Worm (Caenorhabditis elegans): ENCODE results near the gene ZC477.4.

ZC477.4 gene

ce11 chrIV:7144670-7145257, 46.2 kb upstream of the ZC477.4 start, which contains the start of gene hecd-1 (continued):
- TF ChIP-seq mdl-1 (tag; optimal IDR thresholded peaks at IDR 0.05) (peak in 1 of 2 experiments; percentile 25), ceh-20 (GFP tag; IDR thresholded peaks at IDR 0.05) (no peak), F10B5.3 (tag; optimal IDR thresholded peaks at IDR 0.05) (no peak)

ce11 chrIV:7139143-7139542, 40.6 kb upstream of the ZC477.4 start:
- no peak for TF ChIP-seq spr-3 (GFP tag; optimal IDR thresholded peaks at IDR 0.05)
- TF ChIP-seq ama-1 (optimal IDR thresholded peaks at IDR 0.05): no peak
- TF ChIP-seq unc-62 (GFP tag; optimal IDR thresholded peaks at IDR 0.05 in 1 of 2): peak in 1 of 2 experiments; percentile 97
- TF ChIP-seq unc-62 (tag; optimal IDR thresholded peaks at IDR 0.05): no peak
- TF ChIP-seq zfp-2 (tag; optimal IDR thresholded peaks at IDR 0.05): no peak
- TF ChIP-seq ceh-62 (tag; optimal IDR thresholded peaks at IDR 0.05): no peak
- TF ChIP-seq daf-16 (GFP tag; optimal IDR thresholded peaks at IDR 0.05): no peak
- no peak for TF ChIP-seq daf-16 (tag; optimal IDR thresholded peaks at IDR 0.05)
- no peak for TF ChIP-seq mxl-3 (GFP tag; optimal IDR thresholded peaks at IDR 0.05)

- TF ChIP-seq aha-1 (tag) (peak; percentile 1), lsy-2 (tag; optimal IDR thresholded peaks at IDR 0.05) (peak in 1 of 2 experiments; percentile 6), ceh-32 (tag; optimal IDR thresholded peaks at IDR 0.05; ENCODE audit: poor library complexity) (no peak)
Measured at ce11 chrIV:7133983-7134382, 35.4 kb upstream of the ZC477.4 start, which contains the start of gene mutd-1. TSS of gene mutd-1 (minus strand) at chrIV:7134083.

ce11 chrIV:7133140-7133539, 34.6 kb upstream of the ZC477.4 start, which contains the start of gene cyn-12:
TSS of gene cyn-12 (minus strand) at chrIV:7133217.
- TF ChIP-seq daf-8 (GFP tag; IDR thresholded peaks at IDR 0.05): no peak
- TF ChIP-seq zip-11 (GFP tag; IDR thresholded peaks at IDR 0.05): no peak
- no peak for TF ChIP-seq fkh-10 (GFP tag; optimal IDR thresholded peaks at IDR 0.05)
- TF ChIP-seq lim-7 (GFP tag; IDR thresholded peaks at IDR 0.05): no peak
- TF ChIP-seq egl-43 (GFP tag; IDR thresholded peaks at IDR 0.05): no peak
- TF ChIP-seq arid-1 (GFP tag; conservative IDR thresholded peaks at IDR 0.05): no peak
- no peak for TF ChIP-seq saeg-2 (GFP tag; IDR thresholded peaks at IDR 0.05)
- TF ChIP-seq unc-39 (tag; optimal IDR thresholded peaks at IDR 0.05): no peak
- TF ChIP-seq nhr-102 (tag; optimal IDR thresholded peaks at IDR 0.05): no peak
- no peak for TF ChIP-seq ZK337.2 (GFP tag; IDR thresholded peaks at IDR 0.05)
- no peak for TF ChIP-seq zfp-3 (GFP tag; conservative IDR thresholded peaks at IDR 0.05)
- TF ChIP-seq cey-2 (tag; optimal IDR thresholded peaks at IDR 0.05; ENCODE audit: borderline replicate concordance, insufficient read depth): no peak
- TF ChIP-seq aha-1 (tag): no peak
- TF ChIP-seq mes-2 (tag; optimal IDR thresholded peaks at IDR 0.05; ENCODE audit: poor library complexity, severe bottlenecking): peak; percentile 52
- peak in 1 of 2 experiments; percentile 61 for TF ChIP-seq unc-62 (GFP tag; optimal IDR thresholded peaks at IDR 0.05 in 1 of 2)
- TF ChIP-seq unc-62 (tag; optimal IDR thresholded peaks at IDR 0.05): no peak
- no peak for TF ChIP-seq mdt-29 (GFP tag; IDR thresholded peaks at IDR 0.05)
- no peak for TF ChIP-seq hif-1 (tag; optimal IDR thresholded peaks at IDR 0.05)
- TF ChIP-seq lin-38 (GFP tag; IDR thresholded peaks at IDR 0.05): no peak
- no peak for TF ChIP-seq lin-29 (GFP tag; IDR thresholded peaks at IDR 0.05)
- TF ChIP-seq madf-5 (GFP tag; IDR thresholded peaks at IDR 0.05): no peak
- TF ChIP-seq unc-130 (GFP tag; optimal IDR thresholded peaks at IDR 0.05): no peak
- no peak for TF ChIP-seq aly-2 (tag; optimal IDR thresholded peaks at IDR 0.05)
- TF ChIP-seq nhr-76 (tag; optimal IDR thresholded peaks at IDR 0.05): no peak
- peak; percentile 33 for TF ChIP-seq dpl-1 (GFP tag; optimal IDR thresholded peaks at IDR 0.05)
- no peak for TF ChIP-seq F44E2.7 (GFP tag; IDR thresholded peaks at IDR 0.05)
- TF ChIP-seq ceh-32 (tag; optimal IDR thresholded peaks at IDR 0.05; ENCODE audit: poor library complexity): no peak
- TF ChIP-seq dve-1 (tag; optimal IDR thresholded peaks at IDR 0.05; ENCODE audit: insufficient read depth): peak; percentile 7
- peak; percentile 11 for TF ChIP-seq ama-1 (optimal IDR thresholded peaks at IDR 0.05)
- TF ChIP-seq ceh-28 (tag; optimal IDR thresholded peaks at IDR 0.05): no peak
- no peak for TF ChIP-seq nhr-41 (GFP tag; IDR thresholded peaks at IDR 0.05)
- TF ChIP-seq lsy-2 (tag; optimal IDR thresholded peaks at IDR 0.05): peak in 1 of 2 experiments; percentile 43
- no peak for TF ChIP-seq hlh-30 (tag; optimal IDR thresholded peaks at IDR 0.05; ENCODE audit: insufficient read depth)

Measured in whole organism, L4 larva.